Fruit fly (Drosophila melanogaster): ENCODE results near the gene His2Av.

Gene His2Av

DNA sequence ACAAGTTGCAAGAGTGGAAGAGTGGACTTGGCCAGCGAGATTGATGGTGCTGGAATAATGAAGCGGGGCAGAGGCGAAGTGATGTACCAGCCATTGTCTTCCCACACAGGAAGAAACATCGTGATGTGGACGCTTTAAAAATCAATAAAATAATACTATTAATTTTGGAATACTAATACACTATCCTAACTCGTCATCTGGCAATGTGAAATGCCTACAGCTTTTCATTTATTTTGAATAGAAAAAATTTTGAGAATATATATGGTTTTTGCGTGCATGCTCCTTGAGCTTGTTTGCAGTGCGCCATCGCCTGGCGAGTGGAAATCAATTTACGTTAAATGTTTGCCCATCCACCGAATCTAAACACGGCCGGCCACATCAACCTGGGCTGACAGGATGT is 34.9 kb upstream of the His2Av start:
- TF ChIP-seq Asciz (GFP tag; optimal IDR thresholded peaks at IDR 0.05) (no peak), Drgx (GFP tag; IDR thresholded peaks at IDR 0.05) (peak; percentile 15; the same call in 1 of the 2 replicates), bsh (GFP tag; optimal IDR thresholded peaks at IDR 0.05) (peak in 1 of 2 experiments; percentile 37)

- TF ChIP-seq Bdp1 (GFP tag; optimal IDR thresholded peaks at IDR 0.05) (no peak), CG32767 (GFP tag; IDR thresholded peaks at IDR 0.05) (no peak), nau (GFP tag; optimal IDR thresholded peaks at IDR 0.05) (no peak), Mes4 (GFP tag; optimal IDR thresholded peaks at IDR 0.05) (no peak), E2f2 (GFP tag; IDR thresholded peaks at IDR 0.05) (no peak), sens (GFP tag) (peak; percentile 4), dysf (GFP tag; IDR thresholded peaks at IDR 0.05) (peak; percentile 26; the same call in 1 of the 3 replicates), Poxn (GFP tag; IDR thresholded peaks at IDR 0.05) (no peak), CG12299 (tag; optimal IDR thresholded peaks at IDR 0.05) (no peak), CG18599 (GFP tag; optimal IDR thresholded peaks at IDR 0.05) (peak; percentile 36), CG30403 (GFP tag; optimal IDR thresholded peaks at IDR 0.05) (no peak), CG9727 (GFP tag; optimal IDR thresholded peaks at IDR 0.05) (no peak), slbo (GFP tag; IDR thresholded peaks at IDR 0.05) (peak; percentile 32; the same call in 1 of the 2 replicates), lab (GFP tag; optimal IDR thresholded peaks at IDR 0.05) (peak; percentile 36), CG3838 (GFP tag; optimal IDR thresholded peaks at IDR 0.05) (no peak), az2 (GFP tag; optimal IDR thresholded peaks at IDR 0.05) (no peak), aop (GFP tag; IDR thresholded peaks at IDR 0.05) (no peak), disco-r (GFP tag; optimal IDR thresholded peaks at IDR 0.05) (no peak), CG14965 (GFP tag; optimal IDR thresholded peaks at IDR 0.05; ENCODE audit: borderline replicate concordance) (no peak), dmrt99B (tag; optimal IDR thresholded peaks at IDR 0.05) (peak; percentile 2), row (GFP tag; IDR thresholded peaks at IDR 0.05) (peak; percentile 29; the same call in 2 of the 3 replicates), scrt (GFP tag; optimal IDR thresholded peaks at IDR 0.05) (no peak), CG4854 (GFP tag; optimal IDR thresholded peaks at IDR 0.05) (no peak), Hmr (GFP tag; optimal IDR thresholded peaks at IDR 0.05) (peak; percentile 4), D19A (tag; optimal IDR thresholded peaks at IDR 0.05) (peak; percentile 58), CG32772 (GFP tag; IDR thresholded peaks at IDR 0.05) (no peak), CG2120 (GFP tag; optimal IDR thresholded peaks at IDR 0.05) (peak; percentile 7), CG11723 (GFP tag; optimal IDR thresholded peaks at IDR 0.05) (no peak), CG8478 (optimal IDR thresholded peaks at IDR 0.05) (no peak), CG5245 (GFP tag; optimal IDR thresholded peaks at IDR 0.05) (no peak), CG8765 (GFP tag; IDR thresholded peaks at IDR 0.05) (no peak), danr (GFP tag; IDR thresholded peaks at IDR 0.05) (no peak), ham (GFP tag; IDR thresholded peaks at IDR 0.05) (no peak), CG17328 (GFP tag; IDR thresholded peaks at IDR 0.05) (no peak), tna (GFP tag; IDR thresholded peaks at IDR 0.05; ENCODE audit: partially characterized antibody) (no peak), CG4707 (GFP tag; optimal IDR thresholded peaks at IDR 0.05) (no peak)
Measured at dm6 chr3R:26846446-26846845, 20.3 kb upstream of the His2Av start.

DNA sequence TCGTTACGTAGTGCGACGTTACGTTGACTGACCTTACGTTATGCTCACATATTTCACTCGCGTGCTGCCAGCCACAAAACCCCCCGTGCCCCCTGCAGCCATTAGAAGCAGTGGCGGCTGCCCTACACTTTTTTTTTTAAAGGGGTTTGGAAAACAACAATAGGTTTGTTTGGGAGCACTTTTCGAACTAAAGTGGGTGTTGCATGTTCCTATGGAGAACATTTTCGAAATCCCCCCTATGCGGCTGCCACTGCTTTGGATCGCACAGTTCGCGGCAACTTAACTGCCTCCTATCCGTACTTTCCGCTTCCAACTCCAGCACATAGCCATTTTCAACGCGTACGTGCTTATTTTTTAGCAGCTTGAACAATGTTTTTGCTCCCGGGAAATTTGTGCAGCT is 13.0 kb upstream of the His2Av start:
- peak; percentile 5 for TF ChIP-seq CG1603 (tag; optimal IDR thresholded peaks at IDR 0.05)
- TF ChIP-seq CG8290 (GFP tag; optimal IDR thresholded peaks at IDR 0.05), result no peak
- TF ChIP-seq CG8290 (tag; optimal IDR thresholded peaks at IDR 0.05), result peak in 1 of 2 experiments; percentile 28
- peak; percentile 5 for TF ChIP-seq CoRest (tag; optimal IDR thresholded peaks at IDR 0.05)
- peak; percentile 11 for TF ChIP-seq CG30403 (GFP tag; optimal IDR thresholded peaks at IDR 0.05)
- peak; percentile 28; the same call in 1 of the 2 replicates for TF ChIP-seq NFAT (GFP tag; IDR thresholded peaks at IDR 0.05)
- peak in 1 of 2 experiments; percentile 22 for TF ChIP-seq chif (GFP tag; optimal IDR thresholded peaks at IDR 0.05)
- TF ChIP-seq CG4617 (GFP tag; optimal IDR thresholded peaks at IDR 0.05; ENCODE audit: borderline replicate concordance), result no peak
- TF ChIP-seq CG8388 (GFP tag; optimal IDR thresholded peaks at IDR 0.05), result no peak
- TF ChIP-seq Med (GFP tag), result peak; percentile 82
- 0 out of 3 replicates have a peak, but pooled peaks have one; percentile 15 for TF ChIP-seq B-H1 (GFP tag; IDR thresholded peaks at IDR 0.05)
- TF ChIP-seq Ada2b (GFP tag; IDR thresholded peaks at IDR 0.05), result peak; percentile 5; the same call in 1 of the 2 replicates
- peak in 1 of 2 experiments; percentile 1 for TF ChIP-seq bsh (GFP tag; optimal IDR thresholded peaks at IDR 0.05)
- no peak for TF ChIP-seq NfI (GFP tag; optimal IDR thresholded peaks at IDR 0.05)
- TF ChIP-seq CG18011 (GFP tag; optimal IDR thresholded peaks at IDR 0.05), result no peak
